Fruit fly (Drosophila melanogaster): ENCODE data around the gene Remo.

The Remo gene

DNA sequence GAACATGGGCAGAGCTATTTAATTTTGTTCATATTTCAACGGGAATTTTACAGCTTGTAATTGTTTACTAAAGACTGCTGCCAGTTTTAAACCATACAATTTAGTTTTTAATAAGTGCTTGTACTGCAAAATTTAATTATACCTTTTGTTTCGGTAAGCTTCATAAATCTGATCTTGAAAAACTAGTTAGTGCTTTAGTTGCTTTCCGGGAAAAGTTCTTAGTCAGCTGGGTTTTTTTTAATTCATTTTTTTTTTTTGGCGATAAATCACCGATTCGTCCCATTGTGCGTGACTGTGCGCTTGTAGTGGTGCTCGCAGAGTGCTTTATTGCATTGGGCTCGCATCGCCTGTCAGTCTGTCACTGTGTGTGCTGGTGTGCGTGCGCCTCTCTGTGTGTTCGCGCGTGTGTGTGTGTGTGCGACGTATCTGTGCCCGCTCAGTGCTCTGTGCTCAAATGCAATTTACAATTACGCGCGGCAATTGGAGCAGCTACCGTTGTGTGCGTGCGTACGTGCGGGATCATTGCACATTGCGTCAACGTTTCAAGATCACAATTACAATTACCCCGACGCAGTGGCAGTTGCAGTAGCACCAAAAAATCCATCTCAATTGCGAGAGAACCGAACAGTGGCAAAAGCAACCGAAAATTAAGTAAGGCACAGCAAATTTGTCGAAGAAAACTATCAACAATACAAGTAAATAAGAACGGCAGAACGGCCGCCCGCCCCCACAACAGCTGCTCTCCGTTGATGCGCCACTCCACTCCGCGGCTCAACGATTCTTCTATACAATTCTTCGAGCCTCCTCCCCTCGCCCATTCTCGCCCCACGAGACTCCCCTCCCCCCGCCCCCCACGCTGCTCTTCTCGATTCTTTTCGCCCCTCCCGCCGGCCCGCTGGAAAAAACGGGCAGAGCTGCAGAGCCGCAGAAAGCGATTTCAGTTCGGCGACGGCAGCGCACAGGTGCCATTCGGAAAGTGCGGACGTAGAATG is 16.1 kb downstream of the Remo start (continued):
- TF ChIP-seq Mes4 (GFP tag; optimal IDR thresholded peaks at IDR 0.05) (no peak), CG10543 (GFP tag; optimal IDR thresholded peaks at IDR 0.05) (peak; percentile 23), sens (GFP tag) (peak; percentile 36), CG6689 (GFP tag; IDR thresholded peaks at IDR 0.05) (no peak), pho (GFP tag; optimal IDR thresholded peaks at IDR 0.05) (no peak), CG4707 (GFP tag; optimal IDR thresholded peaks at IDR 0.05) (peak; percentile 74), CG2120 (GFP tag; optimal IDR thresholded peaks at IDR 0.05) (peak; percentile 12), Pdp1 (GFP tag; optimal IDR thresholded peaks at IDR 0.05) (peak in 1 of 2 experiments; percentile 25), Hr78 (GFP tag; optimal IDR thresholded peaks at IDR 0.05) (peak in 1 of 2 experiments; percentile 21), CG7839 (tag; optimal IDR thresholded peaks at IDR 0.05) (peak; percentile 7), CG11696 (GFP tag; IDR thresholded peaks at IDR 0.05) (no peak), CG10209 (GFP tag; optimal IDR thresholded peaks at IDR 0.05) (no peak), CG13424 (tag; optimal IDR thresholded peaks at IDR 0.05) (no peak), Dfd (GFP tag; optimal IDR thresholded peaks at IDR 0.05) (no peak)

DNA sequence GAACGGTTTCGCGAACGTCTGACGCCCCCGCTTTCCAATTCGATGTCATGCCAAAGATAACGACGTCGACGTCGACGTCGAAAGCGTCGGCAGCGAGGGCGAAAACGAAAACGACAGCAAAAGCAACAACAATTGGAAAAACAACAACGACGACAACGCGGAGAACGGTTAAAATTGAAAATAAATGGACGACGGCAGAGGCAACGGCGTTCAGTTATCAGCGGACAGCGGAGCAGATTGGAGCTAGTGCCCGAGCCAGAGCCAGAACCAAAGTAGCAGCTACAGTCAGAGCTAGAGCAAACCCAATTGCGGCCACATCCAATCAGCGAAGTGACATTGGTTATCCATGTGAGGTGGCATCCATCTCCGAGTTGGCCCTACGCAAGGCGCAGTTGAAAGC is 17.5 kb downstream of the Remo start:
- TF ChIP-seq dati (GFP tag; IDR thresholded peaks at IDR 0.05), result no peak
- no peak for TF ChIP-seq unc-4 (GFP tag; IDR thresholded peaks at IDR 0.05; ENCODE audit: partially characterized antibody)
- no peak for TF ChIP-seq CG10431 (GFP tag; optimal IDR thresholded peaks at IDR 0.05)
- TF ChIP-seq Ets65A (GFP tag), result peak; percentile 41
- TF ChIP-seq CG4360 (GFP tag; IDR thresholded peaks at IDR 0.05), result peak; percentile 41; the same call in 1 of the 2 replicates
- TF ChIP-seq CG4328 (GFP tag; optimal IDR thresholded peaks at IDR 0.05), result no peak
- no peak for TF ChIP-seq otp (GFP tag; IDR thresholded peaks at IDR 0.05)
- peak; percentile 32; the same call in 1 of the 2 replicates for TF ChIP-seq chm (GFP tag; IDR thresholded peaks at IDR 0.05)
- no peak for TF ChIP-seq Pdp1 (GFP tag; optimal IDR thresholded peaks at IDR 0.05)
- no peak for TF ChIP-seq CG2875 (GFP tag; optimal IDR thresholded peaks at IDR 0.05)
- no peak for TF ChIP-seq fu2 (GFP tag; optimal IDR thresholded peaks at IDR 0.05)
- TF ChIP-seq chinmo (GFP tag; IDR thresholded peaks at IDR 0.05; ENCODE audit: partially characterized antibody), result no peak
- peak; percentile 41 for TF ChIP-seq grn (GFP tag; optimal IDR thresholded peaks at IDR 0.05)
- TF ChIP-seq ara (GFP tag; IDR thresholded peaks at IDR 0.05), result no peak
- no peak for TF ChIP-seq Sin3A (optimal IDR thresholded peaks at IDR 0.05)
- no peak for TF ChIP-seq Hmr (GFP tag; optimal IDR thresholded peaks at IDR 0.05)
- TF ChIP-seq Abd-B (GFP tag; optimal IDR thresholded peaks at IDR 0.05), result no peak
- TF ChIP-seq crol (GFP tag; IDR thresholded peaks at IDR 0.05), result peak; percentile 32
- TF ChIP-seq CG34376 (GFP tag; optimal IDR thresholded peaks at IDR 0.05), result peak; percentile 10
- no peak for TF ChIP-seq Lim3 (GFP tag; IDR thresholded peaks at IDR 0.05)
- no peak for TF ChIP-seq CG3995 (GFP tag; optimal IDR thresholded peaks at IDR 0.05)
- 0 out of 2 replicates have a peak, but pooled peaks have one; percentile 18 for TF ChIP-seq GATAe (GFP tag; conservative IDR thresholded peaks at IDR 0.05)
- no peak for TF ChIP-seq CG15479 (GFP tag; optimal IDR thresholded peaks at IDR 0.05)
- no peak for TF ChIP-seq B-H2 (GFP tag; optimal IDR thresholded peaks at IDR 0.05)
- TF ChIP-seq Med (GFP tag), result no peak
- TF ChIP-seq BtbVII (GFP tag; optimal IDR thresholded peaks at IDR 0.05), result peak; percentile 18
- TF ChIP-seq CG11504 (tag; optimal IDR thresholded peaks at IDR 0.05), result no peak
- peak; percentile 38 for TF ChIP-seq Deaf1 (tag; optimal IDR thresholded peaks at IDR 0.05)
- TF ChIP-seq pros (GFP tag; optimal IDR thresholded peaks at IDR 0.05), result no peak
- TF ChIP-seq exex (tag; optimal IDR thresholded peaks at IDR 0.05), result peak; percentile 19
- TF ChIP-seq nom (GFP tag; optimal IDR thresholded peaks at IDR 0.05), result peak; percentile 28
- no peak for TF ChIP-seq C15 (GFP tag; IDR thresholded peaks at IDR 0.05)
- no peak for TF ChIP-seq Atf6 (GFP tag; IDR thresholded peaks at IDR 0.05)
- TF ChIP-seq amos (GFP tag; IDR thresholded peaks at IDR 0.05; ENCODE audit: partially characterized antibody), result no peak
- TF ChIP-seq Jarid2 (GFP tag; optimal IDR thresholded peaks at IDR 0.05), result peak; percentile 50
